Worm (Caenorhabditis elegans): ENCODE data around the gene C08B6.11.

DNA sequence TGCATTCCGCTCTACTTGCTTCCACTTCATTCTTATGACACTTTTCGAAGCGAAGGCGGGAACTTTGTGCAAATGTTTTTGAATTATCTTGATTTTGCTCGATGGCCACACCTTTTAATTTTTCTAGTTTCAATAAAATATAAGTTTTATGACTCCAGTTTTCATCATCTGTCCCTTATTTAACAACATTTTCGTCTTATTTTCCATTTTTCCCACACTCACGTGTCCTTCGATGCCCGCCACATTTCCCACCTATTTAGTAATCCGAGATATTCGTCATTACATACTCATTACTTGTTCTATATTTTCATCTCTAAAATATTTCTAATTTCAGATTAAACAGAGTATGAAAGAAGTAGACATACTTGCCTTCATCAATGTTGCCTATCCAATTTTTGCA, 13.0 kb upstream of the C08B6.11 start, which contains the start of gene srd-49:
- TF ChIP-seq efl-3 (GFP tag; optimal IDR thresholded peaks at IDR 0.05) = no peak
- no peak for TF ChIP-seq unc-62 (GFP tag; optimal IDR thresholded peaks at IDR 0.05)
- no peak for TF ChIP-seq nhr-12 (tag; optimal IDR thresholded peaks at IDR 0.05)
- no peak for TF ChIP-seq nhr-77 (tag; optimal IDR thresholded peaks at IDR 0.05)
- no peak for TF ChIP-seq mep-1 (tag; optimal IDR thresholded peaks at IDR 0.05)
- no peak for TF ChIP-seq snu-23 (GFP tag; optimal IDR thresholded peaks at IDR 0.05)
- no peak for TF ChIP-seq pag-3 (tag; optimal IDR thresholded peaks at IDR 0.05; ENCODE audit: borderline replicate concordance, insufficient read depth)
